Worm (Caenorhabditis elegans): ENCODE results near the gene clec-250.

clec-250 gene

DNA sequence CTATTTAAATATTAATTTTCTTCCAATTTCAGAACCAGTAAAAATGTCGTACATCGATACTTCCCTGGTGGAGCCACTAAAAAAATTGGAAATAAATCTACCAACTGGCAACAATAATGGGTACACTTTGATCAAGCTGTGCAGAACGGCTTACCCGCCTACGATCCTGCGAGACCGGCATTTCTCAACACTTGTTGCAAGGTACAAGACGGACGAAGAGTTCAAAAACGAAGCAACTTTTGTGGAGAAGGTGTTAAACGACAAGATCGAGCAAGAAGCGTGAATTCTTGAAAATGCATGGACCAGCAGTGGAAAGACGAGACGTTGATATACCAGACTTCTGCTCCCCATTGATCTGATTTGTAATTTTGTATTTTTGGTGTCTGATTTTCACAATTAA is 30.6 kb downstream of the clec-250 start:
- TF ChIP-seq flh-1 (GFP tag; optimal IDR thresholded peaks at IDR 0.05) = no peak
- TF ChIP-seq pha-4 (tag; optimal IDR thresholded peaks at IDR 0.05) = no peak
- TF ChIP-seq ztf-11 (tag; optimal IDR thresholded peaks at IDR 0.05) = no peak
- no peak for TF ChIP-seq nhr-12 (tag; optimal IDR thresholded peaks at IDR 0.05)
- TF ChIP-seq nhr-28 (tag; optimal IDR thresholded peaks at IDR 0.05) = no peak
- TF ChIP-seq cnd-1 (tag; optimal IDR thresholded peaks at IDR 0.05) = no peak
- TF ChIP-seq mab-5 (tag; optimal IDR thresholded peaks at IDR 0.05) = no peak
- TF ChIP-seq M03D4.4 (tag; optimal IDR thresholded peaks at IDR 0.05) = no peak
- TF ChIP-seq sem-2 (GFP tag; optimal IDR thresholded peaks at IDR 0.05) = no peak
- TF ChIP-seq ceh-43 (GFP tag; optimal IDR thresholded peaks at IDR 0.05) = no peak
- TF ChIP-seq mep-1 (tag; optimal IDR thresholded peaks at IDR 0.05) = no peak
- TF ChIP-seq sptf-1 (tag; optimal IDR thresholded peaks at IDR 0.05) = no peak
- TF ChIP-seq ham-2 (GFP tag; optimal IDR thresholded peaks at IDR 0.05) = no peak
- no peak for TF ChIP-seq ces-1 (GFP tag; optimal IDR thresholded peaks at IDR 0.05)
- no peak for TF ChIP-seq blmp-1 (tag; optimal IDR thresholded peaks at IDR 0.05)
- no peak for TF ChIP-seq zip-8 (tag; optimal IDR thresholded peaks at IDR 0.05)
- no peak for TF ChIP-seq ceh-39 (tag; optimal IDR thresholded peaks at IDR 0.05)
- TF ChIP-seq tbx-8 (GFP tag; optimal IDR thresholded peaks at IDR 0.05) = no peak
- no peak for TF ChIP-seq bed-3 (GFP tag; optimal IDR thresholded peaks at IDR 0.05)

DNA sequence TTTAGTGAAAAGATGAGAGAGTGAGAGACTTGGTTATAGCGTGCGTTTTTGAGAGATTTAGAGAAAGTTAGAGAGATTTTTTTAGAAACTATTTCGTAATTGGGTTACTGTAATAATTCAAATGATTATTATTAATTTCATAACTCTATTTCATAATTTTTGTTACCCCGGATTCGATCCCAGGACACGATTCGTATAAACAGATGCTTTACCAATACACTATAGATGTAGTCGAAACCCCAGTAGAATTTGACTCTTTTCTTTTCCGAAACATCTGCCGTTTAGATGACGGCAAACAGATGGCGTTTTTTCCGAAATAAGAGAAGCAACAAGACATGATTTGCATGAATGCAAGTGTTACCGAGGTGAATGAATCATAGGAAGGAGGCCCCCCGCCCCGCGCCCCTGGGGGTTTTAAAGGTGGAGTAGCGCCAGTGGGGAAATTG is 31.9 kb downstream of the clec-250 start:
- TF ChIP-seq cnd-1 (tag; optimal IDR thresholded peaks at IDR 0.05) (peak; percentile 69), unc-62 (GFP tag; optimal IDR thresholded peaks at IDR 0.05) (no peak), unc-39 (tag; optimal IDR thresholded peaks at IDR 0.05) (peak; percentile 84), mls-2 (tag; optimal IDR thresholded peaks at IDR 0.05) (no peak), nhr-76 (tag; optimal IDR thresholded peaks at IDR 0.05) (no peak), nhr-28 (tag; optimal IDR thresholded peaks at IDR 0.05) (no peak), M03D4.4 (tag; optimal IDR thresholded peaks at IDR 0.05) (no peak), snpc-4 (tag; optimal IDR thresholded peaks at IDR 0.05) (no peak), lin-32 (GFP tag; optimal IDR thresholded peaks at IDR 0.05) (peak; percentile 88), lsy-2 (tag; optimal IDR thresholded peaks at IDR 0.05) (peak; percentile 86), ces-1 (GFP tag; optimal IDR thresholded peaks at IDR 0.05) (peak; percentile 50), mab-5 (tag; optimal IDR thresholded peaks at IDR 0.05) (no peak)

DNA sequence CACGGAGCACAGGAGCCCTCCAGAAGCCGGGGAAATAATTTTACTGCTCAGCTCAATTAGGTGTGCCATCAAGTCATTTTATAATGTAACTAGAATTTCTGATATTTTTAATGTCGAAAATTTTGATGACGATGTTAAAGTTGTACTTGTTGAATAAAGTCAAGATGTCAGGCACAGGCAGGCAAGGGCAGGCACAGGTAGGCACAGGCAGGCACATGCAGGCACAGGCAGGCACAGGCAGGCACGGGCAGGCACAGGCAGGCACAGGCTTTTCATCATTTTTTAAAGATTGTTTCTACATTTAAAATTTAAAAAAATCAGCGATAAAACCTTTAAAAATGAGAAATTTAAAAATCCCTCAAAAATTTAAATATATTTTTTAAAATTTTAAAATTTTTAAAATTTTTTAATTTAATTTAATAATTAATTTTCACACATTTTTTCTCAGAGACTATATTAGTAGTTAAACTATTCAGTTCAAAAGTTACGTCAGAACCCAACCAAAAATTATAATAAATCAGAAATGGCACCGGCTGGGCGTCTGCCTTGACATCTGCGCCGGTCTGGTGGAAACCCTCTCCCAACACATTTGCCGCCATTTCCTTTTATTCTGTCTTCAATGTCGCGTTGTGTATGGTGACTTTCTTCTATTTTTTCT is 32.7 kb downstream of the clec-250 start, which contains the start of gene Y17D7C.6:
TSS of gene Y17D7C.6 (plus strand) at position 608 of the 658 bp plus-strand sequence.
- TF ChIP-seq zip-8 (tag; optimal IDR thresholded peaks at IDR 0.05) = no peak
- no peak for TF ChIP-seq nhr-28 (tag; optimal IDR thresholded peaks at IDR 0.05)
- TF ChIP-seq ztf-11 (tag; optimal IDR thresholded peaks at IDR 0.05) = no peak
- no peak for TF ChIP-seq ces-1 (GFP tag; optimal IDR thresholded peaks at IDR 0.05)
- no peak for TF ChIP-seq tbx-8 (GFP tag; optimal IDR thresholded peaks at IDR 0.05)
- no peak for TF ChIP-seq blmp-1 (tag; optimal IDR thresholded peaks at IDR 0.05)
- no peak for TF ChIP-seq ceh-39 (tag; optimal IDR thresholded peaks at IDR 0.05)
- no peak for TF ChIP-seq nhr-12 (tag; optimal IDR thresholded peaks at IDR 0.05)
- no peak for TF ChIP-seq pha-4 (tag; optimal IDR thresholded peaks at IDR 0.05)
- no peak for TF ChIP-seq mep-1 (tag; optimal IDR thresholded peaks at IDR 0.05)
- TF ChIP-seq snpc-4 (tag; optimal IDR thresholded peaks at IDR 0.05) = no peak

DNA sequence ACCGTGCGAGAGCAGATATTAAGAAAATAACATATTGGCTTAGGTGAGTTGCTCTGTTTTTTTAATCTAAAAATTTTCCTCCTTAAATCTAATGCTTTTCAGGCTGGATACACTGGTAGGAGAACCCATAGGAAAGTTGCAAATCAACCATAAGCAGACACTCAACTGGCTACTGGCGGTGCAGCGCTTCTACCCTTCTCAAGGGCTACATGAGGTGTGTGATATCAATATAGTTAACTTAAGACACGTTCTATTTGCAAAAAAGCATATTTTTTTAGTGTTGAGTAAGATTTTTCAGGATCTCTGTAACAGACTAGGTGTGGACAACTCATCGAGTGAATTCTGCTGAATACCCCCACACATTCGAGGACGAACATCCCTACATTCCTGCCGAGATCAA is 34.0 kb downstream of the clec-250 start:
- TF ChIP-seq ceh-39 (tag; optimal IDR thresholded peaks at IDR 0.05) = no peak
- TF ChIP-seq zip-8 (tag; optimal IDR thresholded peaks at IDR 0.05) = no peak
- no peak for TF ChIP-seq elt-3 (tag; optimal IDR thresholded peaks at IDR 0.05)
- TF ChIP-seq sptf-1 (tag; optimal IDR thresholded peaks at IDR 0.05) = no peak
- TF ChIP-seq cnd-1 (tag; optimal IDR thresholded peaks at IDR 0.05) = no peak
- no peak for TF ChIP-seq lin-32 (GFP tag; optimal IDR thresholded peaks at IDR 0.05)
- no peak for TF ChIP-seq unc-39 (tag; optimal IDR thresholded peaks at IDR 0.05)
- TF ChIP-seq mls-2 (tag; optimal IDR thresholded peaks at IDR 0.05) = no peak
- no peak for TF ChIP-seq nhr-28 (tag; optimal IDR thresholded peaks at IDR 0.05)
- TF ChIP-seq ceh-83 (GFP tag; optimal IDR thresholded peaks at IDR 0.05) = no peak
- no peak for TF ChIP-seq mab-5 (tag; optimal IDR thresholded peaks at IDR 0.05)
- TF ChIP-seq snpc-4 (tag; optimal IDR thresholded peaks at IDR 0.05) = no peak
- no peak for TF ChIP-seq lsy-2 (tag; optimal IDR thresholded peaks at IDR 0.05)
- no peak for TF ChIP-seq M03D4.4 (tag; optimal IDR thresholded peaks at IDR 0.05)
- no peak for TF ChIP-seq mep-1 (tag; optimal IDR thresholded peaks at IDR 0.05)
- no peak for TF ChIP-seq drap-1 (GFP tag; optimal IDR thresholded peaks at IDR 0.05)
- TF ChIP-seq hlh-1 (tag; optimal IDR thresholded peaks at IDR 0.05) = no peak
- no peak for TF ChIP-seq ztf-11 (tag; optimal IDR thresholded peaks at IDR 0.05)
- TF ChIP-seq elt-1 (tag; optimal IDR thresholded peaks at IDR 0.05; ENCODE audit: borderline replicate concordance, insufficient read depth) = no peak
- no peak for TF ChIP-seq nhr-237 (tag; optimal IDR thresholded peaks at IDR 0.05)

Data from whole organism, mixed stage, embryonic.